Worm (Caenorhabditis elegans): ENCODE data around the gene C33E10.1.
"Not testable (repeated sequence)": the region's sequence is repeated elsewhere in the genome, so short reads cannot be mapped to it uniquely, and the experiment has no call there.

C33E10.1 gene

DNA sequence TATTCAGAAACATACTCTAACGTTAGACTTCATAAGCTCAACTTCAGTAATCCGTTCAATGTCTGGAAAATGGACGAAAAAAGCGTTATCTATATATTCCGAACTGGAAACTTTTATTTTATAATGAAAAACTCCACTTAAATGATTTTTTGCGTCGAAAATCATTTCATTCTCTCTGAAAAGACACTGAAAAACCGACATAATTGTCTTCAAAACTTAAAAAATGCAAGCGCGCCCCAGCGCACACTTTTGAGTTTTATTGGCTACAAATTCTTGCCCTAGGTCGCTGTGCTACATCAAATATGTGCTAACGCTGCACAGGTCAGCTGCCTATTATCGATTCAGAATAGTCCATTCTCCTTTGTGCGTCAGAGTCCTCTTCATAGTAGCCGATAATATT is at the start of gene C33E10.1:
TSS of gene C33E10.1 (plus strand) at position 301 of the 400 bp plus-strand sequence.
- TF ChIP-seq athp-1 (tag; optimal IDR thresholded peaks at IDR 0.05); egl-44 (GFP tag; IDR thresholded peaks at IDR 0.05); let-607 (tag; optimal IDR thresholded peaks at IDR 0.05): not testable (repeated sequence)

DNA sequence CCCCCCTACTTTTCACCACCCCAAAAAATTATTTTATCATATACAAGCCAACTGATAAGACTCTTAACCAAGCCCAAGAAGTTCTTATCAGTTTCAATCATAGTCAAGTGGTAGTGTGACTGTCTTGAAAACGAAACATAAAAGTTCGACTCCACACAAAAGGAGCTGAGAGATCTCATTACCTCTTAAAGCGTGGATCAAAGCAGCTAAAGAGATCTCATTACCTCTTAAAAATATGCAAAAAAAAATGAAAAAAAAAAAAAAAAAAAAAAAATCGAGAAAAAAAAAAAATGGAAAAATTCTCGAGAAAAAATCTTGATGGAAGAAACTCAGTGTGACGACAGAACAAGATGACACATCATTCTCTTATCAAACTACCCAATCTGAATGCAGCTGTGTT is 49.3 kb upstream of the C33E10.1 start:
- peak; percentile 38 for TF ChIP-seq B0261.1 (tag; optimal IDR thresholded peaks at IDR 0.05)
- 0 out of 2 replicates have a peak, but pooled peaks have one; percentile 32 for TF ChIP-seq egl-44 (GFP tag; IDR thresholded peaks at IDR 0.05)
- TF ChIP-seq nhr-80 (tag; optimal IDR thresholded peaks at IDR 0.05): peak; percentile 62
- peak; percentile 83 for TF ChIP-seq lin-40 (tag; optimal IDR thresholded peaks at IDR 0.05)
- peak; percentile 4 for TF ChIP-seq rpc-1 (optimal IDR thresholded peaks at IDR 0.05)
- peak; percentile 35 for TF ChIP-seq rpc-1 (tag; optimal IDR thresholded peaks at IDR 0.05)
- TF ChIP-seq let-607 (tag; optimal IDR thresholded peaks at IDR 0.05): peak in 1 of 2 experiments; percentile 34

DNA sequence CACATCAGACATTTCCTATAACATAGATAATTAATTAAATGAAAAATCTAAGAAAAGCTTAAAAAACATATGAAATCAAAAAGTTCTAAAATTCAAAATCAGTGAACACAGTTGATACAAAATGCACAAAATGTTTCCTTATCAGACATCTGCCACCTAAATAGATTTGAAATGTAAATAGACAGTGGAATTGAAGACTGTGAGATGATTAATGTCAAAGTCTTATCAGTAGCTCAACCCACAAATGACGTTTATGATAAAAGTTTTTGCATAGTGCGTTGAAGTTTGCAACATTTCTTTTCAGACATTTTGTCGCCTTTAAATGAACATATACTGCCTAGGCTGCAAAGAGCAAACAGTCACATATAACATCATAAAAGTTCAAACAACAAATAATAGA is 48.3 kb upstream of the C33E10.1 start, which contains the start of gene Y40C7B.4:
TSS of gene Y40C7B.4 (minus strand) at position 19 of the 400 bp plus-strand sequence.
- TF ChIP-seq sptf-2 (GFP tag; optimal IDR thresholded peaks at IDR 0.05) (no peak), K11D2.4 (GFP tag; IDR thresholded peaks at IDR 0.05) (no peak), ekl-4 (GFP tag; IDR thresholded peaks at IDR 0.05) (no peak), egrh-3 (GFP tag; IDR thresholded peaks at IDR 0.05) (no peak), nhr-80 (tag; optimal IDR thresholded peaks at IDR 0.05) (peak; percentile 56), lag-1 (GFP tag; IDR thresholded peaks at IDR 0.05) (no peak), pha-4 (tag; optimal IDR thresholded peaks at IDR 0.05) (peak; percentile 51), bed-2 (GFP tag; IDR thresholded peaks at IDR 0.05) (no peak)

DNA sequence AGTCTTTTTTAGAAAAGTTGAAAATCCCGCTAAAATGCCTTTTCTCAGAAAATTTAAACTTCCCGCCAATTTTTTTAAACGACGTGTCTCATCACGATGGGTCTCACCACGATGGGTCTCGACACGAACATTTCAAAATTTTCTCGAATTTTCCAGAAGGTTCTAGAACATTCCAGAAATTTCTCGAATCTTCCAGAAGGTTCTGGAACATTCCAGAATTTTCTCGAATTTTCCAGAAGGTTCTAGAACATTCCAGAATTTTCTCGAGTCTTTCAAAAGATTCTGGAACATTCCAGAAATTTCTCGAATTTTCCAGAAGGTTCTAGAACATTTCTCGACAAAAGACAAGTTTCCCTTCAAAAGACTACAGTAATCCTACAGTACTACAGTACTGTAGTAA is 16.6 kb upstream of the C33E10.1 start:
- TF ChIP-seq Y95B8A.8 (GFP tag; IDR thresholded peaks at IDR 0.05) (no peak), F23B12.7 (tag; optimal IDR thresholded peaks at IDR 0.05; ENCODE audit: insufficient read depth) (no peak), gei-17 (GFP tag; optimal IDR thresholded peaks at IDR 0.05) (peak; percentile 46), snpc-1.3 (tag; optimal IDR thresholded peaks at IDR 0.05; ENCODE audit: insufficient read depth) (no peak), somi-1 (GFP tag; optimal IDR thresholded peaks at IDR 0.05) (no peak), dox-1 (GFP tag; IDR thresholded peaks at IDR 0.05) (peak; percentile 83), ama-1 (optimal IDR thresholded peaks at IDR 0.05) (no peak), ama-1 (GFP tag; optimal IDR thresholded peaks at IDR 0.05) (no peak), B0019.2 (GFP tag; conservative IDR thresholded peaks at IDR 0.05) (no peak), let-526 (GFP tag; IDR thresholded peaks at IDR 0.05) (no peak), Y79H2A.3 (GFP tag; conservative IDR thresholded peaks at IDR 0.05) (no peak), lsl-1 (GFP tag; optimal IDR thresholded peaks at IDR 0.05) (no peak), Y67H2A.10 (GFP tag; conservative IDR thresholded peaks at IDR 0.05) (no peak), ceh-40 (GFP tag; IDR thresholded peaks at IDR 0.05) (peak; percentile 66; the same call in 1 of the 2 replicates), lin-26 (GFP tag; IDR thresholded peaks at IDR 0.05) (no peak), hlh-26 (GFP tag; conservative IDR thresholded peaks at IDR 0.05) (no peak), lag-1 (GFP tag; IDR thresholded peaks at IDR 0.05) (no peak), Y53G8AR.9 (GFP tag; conservative IDR thresholded peaks at IDR 0.05) (no peak), ztf-28 (GFP tag; IDR thresholded peaks at IDR 0.05) (no peak), egl-44 (GFP tag; IDR thresholded peaks at IDR 0.05) (0 out of 2 replicates have a peak, but pooled peaks have one; percentile 40), ceh-58 (GFP tag; IDR thresholded peaks at IDR 0.05) (0 out of 2 replicates have a peak, but pooled peaks have one; percentile 25), rpc-1 (optimal IDR thresholded peaks at IDR 0.05) (peak; percentile 12), rpc-1 (tag; optimal IDR thresholded peaks at IDR 0.05) (no peak), pbrm-1 (GFP tag; IDR thresholded peaks at IDR 0.05) (peak; percentile 41; the same call in 1 of the 2 replicates), mel-28 (tag; optimal IDR thresholded peaks at IDR 0.05; ENCODE audit: borderline replicate concordance) (peak; percentile 88), hmg-1.2 (GFP tag; IDR thresholded peaks at IDR 0.05) (no peak), hsf-1 (GFP tag; IDR thresholded peaks at IDR 0.05) (peak; percentile 97), hlh-12 (tag; optimal IDR thresholded peaks at IDR 0.05) (no peak), snpc-3.4 (tag; optimal IDR thresholded peaks at IDR 0.05) (no peak), F39B2.1 (GFP tag; IDR thresholded peaks at IDR 0.05) (no peak)

Measured in whole organism, young adult.